Worm (Caenorhabditis elegans) whole organism, late embryonic: ENCODE measurements around the gene bus-12.

Experiments used
- F13H6.1 ChIP-seq: sonication (generic microtip); optimal IDR thresholded peaks from 2 replicates; lab custom pipeline; 2016; ENCODE audit warnings: missing genetic modification characterization, missing compliant biosample characterization
- K02D7.2 ChIP-seq: sonication (generic microtip); optimal IDR thresholded peaks from 2 replicates; lab custom pipeline; 2017; ENCODE audit warnings: mild to moderate bottlenecking, missing genetic modification characterization, missing compliant biosample characterization
- K09A11.1 ChIP-seq: sonication (generic microtip); optimal IDR thresholded peaks from 2 replicates; lab custom pipeline; 2017; ENCODE audit warnings: antibody characterized with exemption, mild to moderate bottlenecking, missing genetic modification characterization, missing compliant biosample characterization; ENCODE audit not compliant: insufficient read depth
- Y22D7AL.16 ChIP-seq: sonication (generic microtip); optimal IDR thresholded peaks from 2 replicates; lab custom pipeline; 2016; ENCODE audit warnings: missing genetic modification characterization, missing compliant biosample characterization
- ahr-1 ChIP-seq: sonication (generic microtip); optimal IDR thresholded peaks from 2 replicates; lab custom pipeline; 2016; ENCODE audit warnings: missing genetic modification characterization, missing compliant biosample characterization
- ceh-14 ChIP-seq: sonication (generic microtip); optimal IDR thresholded peaks from 2 replicates; lab custom pipeline; 2016; ENCODE audit warnings: missing genotype, missing genetic modification characterization, missing compliant biosample characterization
- ceh-2 ChIP-seq: sonication (generic microtip); optimal IDR thresholded peaks from 2 replicates; lab custom pipeline; 2016; ENCODE audit warnings: missing genotype, missing genetic modification characterization, missing compliant biosample characterization
- ceh-22 ChIP-seq: sonication (generic microtip); optimal IDR thresholded peaks from 2 replicates; lab custom pipeline; 2017; ENCODE audit warnings: missing biosample characterization, missing genetic modification characterization
- ceh-24 ChIP-seq: sonication (generic microtip); optimal IDR thresholded peaks from 2 replicates; lab custom pipeline; 2016; ENCODE audit warnings: mild to moderate bottlenecking, missing genetic modification characterization, missing compliant biosample characterization
- ceh-30 ChIP-seq: fragments of 150-350 bp; optimal IDR thresholded peaks from 2 replicates; lab custom pipeline; 2014; ENCODE audit warnings: missing biosample characterization, missing genetic modification characterization
- ceh-31 ChIP-seq: sonication (generic microtip); optimal IDR thresholded peaks from 2 replicates; lab custom pipeline; 2016; ENCODE audit warnings: missing genetic modification characterization, missing compliant biosample characterization
- ceh-48 ChIP-seq: sonication (generic microtip); optimal IDR thresholded peaks from 2 replicates; lab custom pipeline; 2016; ENCODE audit warnings: missing genetic modification characterization, inconsistent platforms, missing compliant biosample characterization
- che-1 ChIP-seq: sonication (generic microtip); optimal IDR thresholded peaks from 2 replicates; lab custom pipeline; 2016; ENCODE audit warnings: mild to moderate bottlenecking, missing genetic modification characterization, missing compliant biosample characterization
- dve-1 ChIP-seq: sonication (generic microtip); optimal IDR thresholded peaks from 2 replicates; lab custom pipeline; 2017; ENCODE audit warnings: antibody characterized with exemption, mild to moderate bottlenecking, missing genetic modification characterization, missing compliant biosample characterization
- ets-4 ChIP-seq: sonication (generic microtip); optimal IDR thresholded peaks from 2 replicates; lab custom pipeline; 2016; ENCODE audit warnings: missing genetic modification characterization, missing compliant biosample characterization
- fax-1 ChIP-seq: sonication (generic microtip); optimal IDR thresholded peaks from 2 replicates; lab custom pipeline; 2016; ENCODE audit warnings: missing genotype, missing genetic modification characterization, missing compliant biosample characterization
- fkh-10 ChIP-seq: fragments of 150-350 bp; optimal IDR thresholded peaks from 2 replicates; lab custom pipeline; 2014; ENCODE audit warnings: missing biosample characterization, missing genetic modification reagents, missing genetic modification characterization
- hlh-15 ChIP-seq: sonication (generic microtip); optimal IDR thresholded peaks from 2 replicates; lab custom pipeline; 2016; ENCODE audit warnings: missing genetic modification characterization, missing compliant biosample characterization
- hlh-30 ChIP-seq: sonication (generic microtip); optimal IDR thresholded peaks from 2 replicates; lab custom pipeline; 2017; ENCODE audit warnings: antibody characterized with exemption, missing genetic modification characterization, missing compliant biosample characterization; ENCODE audit not compliant: insufficient read depth
- hlh-6 ChIP-seq: sonication (generic microtip); optimal IDR thresholded peaks from 2 replicates; lab custom pipeline; 2016; ENCODE audit warnings: missing genotype, missing genetic modification characterization, missing compliant biosample characterization
- lim-6 ChIP-seq: sonication (generic microtip); optimal IDR thresholded peaks from 2 replicates; lab custom pipeline; 2016; ENCODE audit warnings: missing genetic modification characterization, missing compliant biosample characterization
- madf-2 ChIP-seq: sonication (generic microtip); optimal IDR thresholded peaks from 2 replicates; lab custom pipeline; 2017; ENCODE audit warnings: missing genetic modification characterization, missing compliant biosample characterization
- mec-3 ChIP-seq: sonication (generic microtip); optimal IDR thresholded peaks from 2 replicates; lab custom pipeline; 2016; ENCODE audit warnings: borderline replicate concordance, missing genetic modification characterization, missing compliant biosample characterization
- nfya-1 ChIP-seq: sonication (generic microtip); optimal IDR thresholded peaks from 2 replicates; lab custom pipeline; 2017; ENCODE audit warnings: missing genetic modification characterization, mild to moderate bottlenecking, missing compliant biosample characterization, antibody characterized with exemption, moderate library complexity
- nhr-11 ChIP-seq: fragments of 150-350 bp; optimal IDR thresholded peaks from 2 replicates; lab custom pipeline; 2014; ENCODE audit warnings: missing biosample characterization, missing genetic modification characterization
- npax-4 ChIP-seq: sonication (generic microtip); optimal IDR thresholded peaks from 2 replicates; lab custom pipeline; 2016; ENCODE audit warnings: missing genetic modification characterization, missing compliant biosample characterization
- odd-2 ChIP-seq: sonication (generic microtip); optimal IDR thresholded peaks from 2 replicates; lab custom pipeline; 2017; ENCODE audit warnings: antibody characterized with exemption, mild to moderate bottlenecking, missing genetic modification characterization, missing compliant biosample characterization
- pag-3 ChIP-seq: sonication (generic microtip); optimal IDR thresholded peaks from 2 replicates; lab custom pipeline; 2016; ENCODE audit warnings: missing compliant biosample characterization, missing genetic modification characterization, borderline replicate concordance
- pat-9 ChIP-seq: fragments of 200-800 bp; sonication (Bioruptor generic); optimal IDR thresholded peaks from 2 replicates; lab custom pipeline; 2018; ENCODE audit warnings: mild to moderate bottlenecking, missing genetic modification characterization, moderate library complexity, missing compliant biosample characterization
- pha-4 ChIP-seq: fragments of 150-350 bp; optimal IDR thresholded peaks from 2 replicates; lab custom pipeline; 2018; ENCODE audit warnings: missing biosample characterization, missing genetic modification reagents, missing genetic modification characterization
- pqm-1 ChIP-seq: sonication (generic microtip); optimal IDR thresholded peaks from 2 replicates; lab custom pipeline; 2016; ENCODE audit warnings: missing genetic modification characterization, missing compliant biosample characterization
- pros-1 ChIP-seq: fragments of 150-350 bp; optimal IDR thresholded peaks from 2 replicates; lab custom pipeline; 2014; ENCODE audit warnings: missing biosample characterization, missing genetic modification reagents, missing genetic modification characterization
- ref-2 ChIP-seq: sonication (generic microtip); optimal IDR thresholded peaks from 2 replicates; lab custom pipeline; 2016; ENCODE audit warnings: missing genetic modification characterization, missing compliant biosample characterization
- sdc-2 ChIP-seq: sonication (generic microtip); optimal IDR thresholded peaks from 2 replicates; lab custom pipeline; 2016; ENCODE audit warnings: missing genotype, missing genetic modification characterization, missing compliant biosample characterization
- sox-2 ChIP-seq: fragments of 200-800 bp; sonication (Bioruptor generic); IDR thresholded peaks from 2 replicates; pipeline ENCODE4 v1.3.6; 2022; ENCODE audit warnings: missing genetic modification reagents, missing genetic modification characterization, missing compliant biosample characterization
- tbx-2 ChIP-seq: sonication (generic microtip); optimal IDR thresholded peaks from 2 replicates; lab custom pipeline; 2016; ENCODE audit warnings: missing genetic modification characterization, missing compliant biosample characterization
- ttx-3 ChIP-seq: sonication (generic microtip); optimal IDR thresholded peaks from 2 replicates; lab custom pipeline; 2016; ENCODE audit warnings: missing genetic modification reagents, missing genetic modification characterization, missing compliant biosample characterization
- unc-3 ChIP-seq, 2 experiments: fragments of 200-800 bp in 1 of 2; sonication (Bioruptor generic) in 1 of 2; sonication (generic microtip) in 1 of 2; conservative IDR thresholded peaks in 1 of 2; optimal IDR thresholded peaks in 1 of 2; 2 replicates each; pipeline versions ENCODE4 v1.3.6 to Lab custom; 2016 to 2022; ENCODE audit warnings: missing compliant biosample characterization in 2 of 2, missing genetic modification characterization in 2 of 2, missing genetic modification reagents in 1 of 2
- unc-55 ChIP-seq: sonication (generic microtip); optimal IDR thresholded peaks from 2 replicates; lab custom pipeline; 2017; ENCODE audit warnings: missing biosample characterization, missing genetic modification reagents, missing genetic modification characterization
- unc-86 ChIP-seq: sonication (generic microtip); optimal IDR thresholded peaks from 2 replicates; lab custom pipeline; 2016; ENCODE audit warnings: missing genetic modification characterization, missing compliant biosample characterization
- ztf-16 ChIP-seq: sonication (generic microtip); optimal IDR thresholded peaks from 2 replicates; lab custom pipeline; 2017; ENCODE audit warnings: missing genetic modification characterization, missing compliant biosample characterization

Gene bus-12

ce11 chrIV:13299648-13300047 is 43.7 kb downstream of the bus-12 start:
- TF ChIP-seq pha-4 (no peak), che-1 (tag; lab: Kevin White, UChicago) (no peak), ceh-30 (tag; lab: Kevin White, UChicago) (no peak), pat-9 (tag; lab: Kevin White, UChicago) (no peak), hlh-6 (tag; lab: Kevin White, UChicago) (no peak), K02D7.2 (tag; lab: Kevin White, UChicago) (no peak), sox-2 (GFP tag; lab: Robert Waterston, UW) (no peak), unc-3 (GFP tag; conservative IDR thresholded peaks at IDR 0.05; lab: Robert Waterston, UW) (no peak), unc-3 (tag; optimal IDR thresholded peaks at IDR 0.05; lab: Kevin White, UChicago) (no peak), hlh-30 (tag; lab: Kevin White, UChicago) (no peak), ceh-24 (no peak), ceh-48 (tag; lab: Kevin White, UChicago) (no peak), unc-55 (GFP tag; lab: Kevin White, UChicago) (no peak), ttx-3 (no peak), fkh-10 (GFP tag; lab: Kevin White, UChicago) (no peak), dve-1 (tag; lab: Kevin White, UChicago) (no peak), mec-3 (no peak)

DNA sequence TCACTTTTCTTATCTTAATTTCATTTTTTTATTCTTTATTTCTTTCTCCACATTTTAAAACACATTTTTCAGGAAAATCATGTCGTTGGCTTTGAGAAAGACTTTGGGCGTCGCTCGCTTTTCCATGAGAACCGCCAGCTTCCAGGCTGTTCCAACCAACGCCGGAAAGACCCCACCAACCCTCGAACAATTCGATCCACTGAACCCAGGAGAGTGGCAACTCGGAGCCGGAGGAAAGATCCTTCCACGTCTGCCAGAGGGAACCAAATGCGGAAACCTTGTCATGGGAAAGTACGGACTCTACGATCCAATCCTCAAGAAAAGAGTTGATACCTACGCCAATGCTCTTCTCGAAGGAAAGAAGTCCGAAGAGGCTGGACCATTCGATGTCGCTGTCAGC is 44.1 kb downstream of the bus-12 start, which contains the start of gene kdp-1:
TSS of gene kdp-1 (plus strand) at position 80 of the 400 bp plus-strand sequence.
- TF ChIP-seq K02D7.2 (tag; lab: Kevin White, UChicago) (no peak), ceh-14 (tag; lab: Kevin White, UChicago) (no peak), sdc-2 (tag; lab: Kevin White, UChicago) (no peak), pha-4 (no peak), fax-1 (tag; lab: Kevin White, UChicago) (no peak), ahr-1 (tag; lab: Kevin White, UChicago) (no peak), tbx-2 (no peak), che-1 (tag; lab: Kevin White, UChicago) (no peak), unc-55 (GFP tag; lab: Kevin White, UChicago) (no peak), unc-86 (tag; lab: Kevin White, UChicago) (no peak), K09A11.1 (no peak), lim-6 (tag; lab: Kevin White, UChicago) (no peak), hlh-15 (tag; lab: Kevin White, UChicago) (no peak), pros-1 (tag; lab: Kevin White, UChicago) (no peak), ceh-2 (tag; lab: Kevin White, UChicago) (no peak), npax-4 (tag; lab: Kevin White, UChicago) (no peak), ceh-24 (no peak), F13H6.1 (tag; lab: Kevin White, UChicago) (no peak), madf-2 (tag; lab: Kevin White, UChicago) (no peak)

ce11 chrIV:13300591-13300990 is 44.6 kb downstream of the bus-12 start, which contains the start of gene csn-6:
csn-6 (plus strand) TSS chrIV:13300824.
- no peak for TF ChIP-seq ceh-24
- TF ChIP-seq nfya-1 (tag; lab: Kevin White, UChicago), result no peak
- TF ChIP-seq ceh-31 (tag; lab: Kevin White, UChicago), result no peak
- TF ChIP-seq ceh-48 (tag; lab: Kevin White, UChicago), result no peak
- no peak for TF ChIP-seq npax-4 (tag; lab: Kevin White, UChicago)
- TF ChIP-seq ahr-1 (tag; lab: Kevin White, UChicago), result no peak
- no peak for TF ChIP-seq ztf-16 (tag; lab: Kevin White, UChicago)
- no peak for TF ChIP-seq pag-3 (tag; lab: Kevin White, UChicago)
- TF ChIP-seq fkh-10 (GFP tag; lab: Kevin White, UChicago), result no peak
- no peak for TF ChIP-seq ref-2
- no peak for TF ChIP-seq ceh-22 (tag; lab: Kevin White, UChicago)
- no peak for TF ChIP-seq Y22D7AL.16 (tag; lab: Kevin White, UChicago)
- TF ChIP-seq odd-2 (tag; lab: Kevin White, UChicago), result no peak
- TF ChIP-seq pqm-1 (tag; lab: Kevin White, UChicago), result no peak
- no peak for TF ChIP-seq fax-1 (tag; lab: Kevin White, UChicago)
- TF ChIP-seq nhr-11, result no peak
- TF ChIP-seq ets-4 (tag; lab: Kevin White, UChicago), result no peak
- TF ChIP-seq, all 69 proteins: peak for 0
